Fruit fly (Drosophila melanogaster) whole organism, adult: ENCODE data around the gene CG12236.

Experiments
- CG11617 ChIP-seq: fragments of 200-800 bp; sonication (Bioruptor generic); optimal IDR thresholded peaks from 2 replicates; lab custom pipeline; 2017; ENCODE audit warnings: mild to moderate bottlenecking, missing biosample characterization, missing genetic modification reagents, missing genetic modification characterization
- CG12768 ChIP-seq: fragments of 200-800 bp; sonication (Bioruptor generic); optimal IDR thresholded peaks from 2 replicates; lab custom pipeline; 2017; ENCODE audit warnings: missing biosample characterization, missing genetic modification characterization, mild to moderate bottlenecking, moderate library complexity, missing genetic modification reagents
- CG14711 ChIP-seq: fragments of 200-800 bp; sonication (Bioruptor generic); optimal IDR thresholded peaks from 2 replicates; lab custom pipeline; 2018; ENCODE audit warnings: missing biosample characterization, mild to moderate bottlenecking, missing genetic modification characterization, moderate library complexity
- CG33017 ChIP-seq: fragments of 200-800 bp; sonication (Bioruptor generic); optimal IDR thresholded peaks from 2 replicates; lab custom pipeline; 2018; ENCODE audit warnings: missing biosample characterization, mild to moderate bottlenecking, missing genetic modification characterization, moderate library complexity
- CG5204 ChIP-seq: fragments of 200-800 bp; sonication (Bioruptor generic); optimal IDR thresholded peaks from 2 replicates; lab custom pipeline; 2016; ENCODE audit warnings: missing biosample characterization, missing genetic modification characterization
- Clk ChIP-seq: fragments of 200-800 bp; sonication (Bioruptor generic); optimal IDR thresholded peaks from 2 replicates; lab custom pipeline; 2017; ENCODE audit warnings: missing biosample characterization, missing genetic modification characterization
- bab1 ChIP-seq: fragments of 200-800 bp; sonication (Bioruptor generic); optimal IDR thresholded peaks from 3 replicates; lab custom pipeline; 2019; ENCODE audit warnings: missing biosample characterization, mild to moderate bottlenecking, missing genetic modification characterization, moderate library complexity
- cnc ChIP-seq, 2 experiments: fragments of >200 bp; optimal IDR thresholded peaks; 2 replicates each; lab custom pipeline; 2017
- kay ChIP-seq: fragments of 200-800 bp; sonication (Bioruptor generic); peaks from one replicate; lab custom pipeline; 2016; ENCODE audit warnings: missing biosample characterization, missing genetic modification characterization, borderline replicate concordance
- pad ChIP-seq: fragments of 200-800 bp; sonication (Bioruptor generic); optimal IDR thresholded peaks from 3 replicates; lab custom pipeline; 2017; ENCODE audit warnings: missing biosample characterization, missing genetic modification characterization, mild to moderate bottlenecking, moderate library complexity, missing genetic modification reagents
- tj ChIP-seq: fragments of 200-800 bp; sonication (Bioruptor generic); optimal IDR thresholded peaks from 3 replicates; lab custom pipeline; 2017; ENCODE audit warnings: missing biosample characterization, mild to moderate bottlenecking, missing genetic modification characterization, moderate library complexity
- toe ChIP-seq: fragments of 200-800 bp; sonication (Bioruptor generic); optimal IDR thresholded peaks from 2 replicates; lab custom pipeline; 2016; ENCODE audit warnings: missing biosample characterization, missing genetic modification characterization

- TF ChIP-seq CG12768 (GFP tag; lab: Kevin White, UChicago), result peak; percentile 45
- peak; percentile 89 for TF ChIP-seq pad (GFP tag; lab: Kevin White, UChicago)
- no peak for TF ChIP-seq kay
- no peak for TF ChIP-seq CG5204 (GFP tag; lab: Kevin White, UChicago)
- peak; percentile 87 for TF ChIP-seq tj (GFP tag; lab: Kevin White, UChicago)
- no peak for TF ChIP-seq Clk
- peak; percentile 1 for TF ChIP-seq CG14711 (tag; lab: Kevin White, UChicago)
- peak; percentile 50 for TF ChIP-seq CG11617 (GFP tag; lab: Kevin White, UChicago)
- peak; percentile 66 for TF ChIP-seq bab1 (GFP tag; lab: Kevin White, UChicago)
- no peak for TF ChIP-seq toe (GFP tag; lab: Kevin White, UChicago)
- TF ChIP-seq cnc (optimal IDR thresholded peaks at IDR 0.05; lab: Kevin White, UChicago), result no peak
- TF ChIP-seq CG33017 (tag; lab: Kevin White, UChicago), result peak; percentile 18
These were observed 6.2 kb upstream of the CG12236 start for dm6 chrX:5901628-5902213.
